Fruit fly (Drosophila melanogaster) whole organism, embryonic: ENCODE data around the gene haf.

Source experiments
- Adf1 ChIP-seq: fragments of 200-800 bp; sonication (Bioruptor generic); IDR thresholded peaks from 2 replicates; pipeline ENCODE4 v1.3.6; 2022; ENCODE audit warnings: missing biosample characterization, missing genetic modification characterization
- Atf3 ChIP-seq: fragments of 200-800 bp; sonication (Bioruptor generic); optimal IDR thresholded peaks from 3 replicates; lab custom pipeline; 2016; ENCODE audit warnings: missing biosample characterization, missing genetic modification characterization
- B-H2 ChIP-seq: fragments of 200-800 bp; sonication (Bioruptor generic); optimal IDR thresholded peaks from 2 replicates; lab custom pipeline; 2018; ENCODE audit warnings: missing biosample characterization, mild to moderate bottlenecking, missing genetic modification characterization
- Bteb2 ChIP-seq: fragments of 200-800 bp; sonication (Bioruptor generic); optimal IDR thresholded peaks from 2 replicates; lab custom pipeline; 2016; ENCODE audit warnings: missing biosample characterization, missing genetic modification characterization
- CG10321 ChIP-seq: fragments of 200-800 bp; sonication (Bioruptor generic); IDR thresholded peaks from 2 replicates; pipeline ENCODE4 v1.3.6; 2022; ENCODE audit warnings: missing biosample characterization, missing genetic modification characterization
- CG12071 ChIP-seq: fragments of 200-800 bp; sonication (Bioruptor generic); optimal IDR thresholded peaks from 3 replicates; lab custom pipeline; 2018; ENCODE audit warnings: missing biosample characterization, mild to moderate bottlenecking, missing genetic modification characterization
- CG12299 ChIP-seq: fragments of 200-800 bp; sonication (Bioruptor generic); optimal IDR thresholded peaks from 2 replicates; lab custom pipeline; 2018; ENCODE audit warnings: missing biosample characterization, mild to moderate bottlenecking, missing genetic modification characterization
- CG13287 ChIP-seq: fragments of 200-800 bp; sonication (Bioruptor generic); IDR thresholded peaks from 2 replicates; pipeline ENCODE4 v1.3.6; 2022; ENCODE audit warnings: missing biosample characterization, missing genetic modification characterization; ENCODE audit not compliant: partially characterized antibody
- CG13775 ChIP-seq: fragments of 200-800 bp; sonication (Bioruptor generic); optimal IDR thresholded peaks from 3 replicates; lab custom pipeline; 2017; ENCODE audit warnings: missing biosample characterization, mild to moderate bottlenecking, missing genetic modification characterization
- CG17328 ChIP-seq: fragments of 200-800 bp; sonication (Bioruptor generic); IDR thresholded peaks from 2 replicates; pipeline ENCODE4 v1.3.6; 2022; ENCODE audit warnings: missing biosample characterization, missing genetic modification characterization
- CG17361 ChIP-seq: fragments of 200-800 bp; sonication (Bioruptor generic); IDR thresholded peaks from 3 replicates; pipeline ENCODE4 v1.3.6; 2022; ENCODE audit warnings: missing biosample characterization, missing genetic modification characterization
- CG17568 ChIP-seq: fragments of 200-800 bp; sonication (Bioruptor generic); optimal IDR thresholded peaks from 2 replicates; lab custom pipeline; 2018; ENCODE audit warnings: missing biosample characterization, mild to moderate bottlenecking, missing genetic modification characterization, moderate library complexity
- CG32772 ChIP-seq: fragments of 200-800 bp; sonication (Bioruptor generic); IDR thresholded peaks from 2 replicates; pipeline ENCODE4 v1.3.6; 2022; ENCODE audit warnings: missing biosample characterization, missing genetic modification characterization
- CG33213 ChIP-seq: fragments of 200-800 bp; sonication (Bioruptor generic); optimal IDR thresholded peaks from 3 replicates; lab custom pipeline; 2016; ENCODE audit warnings: missing biosample characterization, missing genetic modification characterization
- CG43689 ChIP-seq: fragments of 200-800 bp; sonication (Bioruptor generic); IDR thresholded peaks from 2 replicates; pipeline ENCODE4 v1.3.6; 2022; ENCODE audit warnings: missing biosample characterization, missing genetic modification characterization
- CG7556 ChIP-seq: fragments of 200-800 bp; sonication (Bioruptor generic); optimal IDR thresholded peaks from 2 replicates; lab custom pipeline; 2017; ENCODE audit warnings: missing biosample characterization, mild to moderate bottlenecking, missing genetic modification characterization
- CG8290 ChIP-seq, 3 experiments: fragments of 200-800 bp; sonication (Bioruptor generic); optimal IDR thresholded peaks; 2 replicates each; lab custom pipeline; 2016 to 2019; ENCODE audit warnings: missing biosample characterization in 3 of 3, missing genetic modification characterization in 3 of 3, mild to moderate bottlenecking in 2 of 3, moderate library complexity in 1 of 3
- CHES-1-like ChIP-seq: fragments of 200-800 bp; sonication (Bioruptor generic); optimal IDR thresholded peaks from 2 replicates; lab custom pipeline; 2016; ENCODE audit warnings: missing biosample characterization, missing genetic modification characterization
- ERR ChIP-seq: fragments of 200-800 bp; sonication (Bioruptor generic); optimal IDR thresholded peaks from 2 replicates; lab custom pipeline; 2016; ENCODE audit warnings: missing biosample characterization, missing genetic modification characterization
- Hsf ChIP-seq: fragments of 200-800 bp; sonication (Bioruptor generic); optimal IDR thresholded peaks from 3 replicates; lab custom pipeline; 2016; ENCODE audit warnings: missing biosample characterization, missing genetic modification characterization
- Med ChIP-seq: fragments of 200-800 bp; sonication (Bioruptor generic); peaks from one replicate; lab custom pipeline; 2016; ENCODE audit warnings: missing biosample characterization, missing genetic modification characterization, mild to moderate bottlenecking, inconsistent platforms, moderate library complexity
- NC2β ChIP-seq: fragments of 200-800 bp; sonication (Bioruptor generic); optimal IDR thresholded peaks from 2 replicates; lab custom pipeline; 2016; ENCODE audit warnings: missing biosample characterization, missing genetic modification characterization
- PHDP ChIP-seq: fragments of 200-800 bp; sonication (Bioruptor generic); optimal IDR thresholded peaks from 3 replicates; lab custom pipeline; 2018; ENCODE audit warnings: missing biosample characterization, mild to moderate bottlenecking, missing genetic modification characterization, moderate library complexity
- Scr ChIP-seq: fragments of 200-800 bp; sonication (Bioruptor generic); IDR thresholded peaks from 2 replicates; pipeline ENCODE4 v1.3.6; 2022; ENCODE audit warnings: missing biosample characterization, missing genetic modification characterization; ENCODE audit not compliant: partially characterized antibody
- Sry-β ChIP-seq: fragments of 200-800 bp; sonication (Bioruptor generic); optimal IDR thresholded peaks from 2 replicates; lab custom pipeline; 2018; ENCODE audit warnings: missing biosample characterization, mild to moderate bottlenecking, missing genetic modification characterization, moderate library complexity
- Sry-δ ChIP-seq: fragments of 200-800 bp; sonication (Bioruptor generic); optimal IDR thresholded peaks from 2 replicates; lab custom pipeline; 2016; ENCODE audit warnings: missing biosample characterization, missing genetic modification characterization
- Trl ChIP-seq, 3 experiments: fragments of >200 bp in 2 of 3; fragments of 200-800 bp in 1 of 3; sonication (Bioruptor generic) in 1 of 3; optimal IDR thresholded peaks; 2 replicates in 1 of 3; 3 replicates in 2 of 3; lab custom pipeline; 2016 to 2017; ENCODE audit warnings: missing biosample characterization in 1 of 3, missing genetic modification characterization in 1 of 3
- Vsx1 ChIP-seq: fragments of 200-800 bp; sonication (Bioruptor generic); optimal IDR thresholded peaks from 2 replicates; lab custom pipeline; 2017; ENCODE audit warnings: missing biosample characterization, mild to moderate bottlenecking, missing genetic modification characterization, missing genetic modification reagents
- Xrp1 ChIP-seq: fragments of 200-800 bp; sonication (Bioruptor generic); IDR thresholded peaks from 2 replicates; pipeline ENCODE4 v1.3.6; 2022; ENCODE audit warnings: missing biosample characterization, missing genetic modification characterization
- ase ChIP-seq: fragments of 200-800 bp; sonication (Bioruptor generic); IDR thresholded peaks from 3 replicates; pipeline ENCODE4 v1.3.6; 2022; ENCODE audit warnings: missing biosample characterization, missing genetic modification characterization
- ato ChIP-seq: fragments of 200-800 bp; sonication (Bioruptor generic); IDR thresholded peaks from 2 replicates; pipeline ENCODE4 v1.3.6; 2022; ENCODE audit warnings: missing biosample characterization, missing genetic modification characterization; ENCODE audit not compliant: partially characterized antibody
- caup ChIP-seq: fragments of 200-800 bp; sonication (Bioruptor generic); optimal IDR thresholded peaks from 3 replicates; lab custom pipeline; 2017; ENCODE audit warnings: missing biosample characterization, mild to moderate bottlenecking, missing genetic modification characterization, moderate library complexity; ENCODE audit not compliant: severe bottlenecking
- dm ChIP-seq: fragments of 200-800 bp; sonication (Bioruptor generic); optimal IDR thresholded peaks from 3 replicates; lab custom pipeline; 2016; ENCODE audit warnings: missing biosample characterization, missing genetic modification characterization
- fd96Cb ChIP-seq: fragments of 200-800 bp; sonication (Bioruptor generic); optimal IDR thresholded peaks from 2 replicates; lab custom pipeline; 2018; ENCODE audit warnings: missing biosample characterization, mild to moderate bottlenecking, missing genetic modification characterization, moderate library complexity
- nerfin-2 ChIP-seq: fragments of 200-800 bp; sonication (Bioruptor generic); IDR thresholded peaks from 2 replicates; pipeline ENCODE4 v1.3.6; 2022; ENCODE audit warnings: missing biosample characterization, missing genetic modification characterization; ENCODE audit not compliant: partially characterized antibody
- pnt ChIP-seq: fragments of 200-800 bp; sonication (Bioruptor generic); optimal IDR thresholded peaks from 3 replicates; lab custom pipeline; 2016; ENCODE audit warnings: missing biosample characterization, missing genetic modification characterization
- pzg ChIP-seq: fragments of 200-800 bp; sonication (Bioruptor generic); optimal IDR thresholded peaks from 3 replicates; lab custom pipeline; 2018; ENCODE audit warnings: missing biosample characterization, mild to moderate bottlenecking, missing genetic modification characterization, moderate library complexity
- sc ChIP-seq, 3 experiments: fragments of >200 bp in 2 of 3; fragments of 200-800 bp in 1 of 3; sonication (Bioruptor generic) in 1 of 3; optimal IDR thresholded peaks; 2 replicates in 2 of 3; 3 replicates in 1 of 3; lab custom pipeline; 2017; ENCODE audit warnings: mild to moderate bottlenecking in 1 of 3, missing biosample characterization in 1 of 3, missing genetic modification characterization in 1 of 3, missing genetic modification reagents in 1 of 3
- sd ChIP-seq: fragments of 200-800 bp; sonication (Bioruptor generic); optimal IDR thresholded peaks from 3 replicates; lab custom pipeline; 2018; ENCODE audit warnings: missing biosample characterization, mild to moderate bottlenecking, missing genetic modification characterization, moderate library complexity
- sens-2 ChIP-seq: fragments of 200-800 bp; sonication (Bioruptor generic); IDR thresholded peaks from 2 replicates; pipeline ENCODE4 v1.3.6; 2022; ENCODE audit warnings: missing biosample characterization, missing genetic modification characterization
- slou ChIP-seq: fragments of 200-800 bp; sonication (Bioruptor generic); optimal IDR thresholded peaks from 3 replicates; lab custom pipeline; 2016; ENCODE audit warnings: missing biosample characterization, missing genetic modification characterization
- sqz ChIP-seq: fragments of 200-800 bp; sonication (Bioruptor generic); optimal IDR thresholded peaks from 3 replicates; lab custom pipeline; 2018; ENCODE audit warnings: missing biosample characterization, mild to moderate bottlenecking, missing genetic modification characterization
- sr ChIP-seq: fragments of 200-800 bp; sonication (Bioruptor generic); IDR thresholded peaks from 3 replicates; pipeline ENCODE4 v1.3.6; 2022; ENCODE audit warnings: missing biosample characterization, missing genetic modification characterization
- ssp ChIP-seq: fragments of 200-800 bp; sonication (Bioruptor generic); IDR thresholded peaks from 2 replicates; pipeline ENCODE4 v1.3.6; 2022; ENCODE audit warnings: missing biosample characterization, missing genetic modification characterization
- tin ChIP-seq: fragments of 200-800 bp; sonication (Bioruptor generic); optimal IDR thresholded peaks from 3 replicates; lab custom pipeline; 2016; ENCODE audit warnings: missing biosample characterization, missing genetic modification characterization
- tup ChIP-seq: fragments of 200-800 bp; sonication (Bioruptor generic); optimal IDR thresholded peaks from 2 replicates; lab custom pipeline; 2016; ENCODE audit warnings: missing biosample characterization, mild to moderate bottlenecking, missing genetic modification characterization, moderate library complexity
- zfh1 ChIP-seq: fragments of 200-800 bp; sonication (Bioruptor generic); IDR thresholded peaks from 3 replicates; pipeline ENCODE4 v1.3.6; 2022; ENCODE audit warnings: missing biosample characterization, missing genetic modification characterization

haf gene

dm6 chr2L:1649828-1650429 is 95.0 kb downstream of the haf start (continued):
- TF ChIP-seq CG17568 (GFP tag; lab: Kevin White, UChicago) (no peak), Atf3 (no peak), CG17328 (GFP tag; lab: Robert Waterston, UW) (peak; percentile 28; the same call in 1 of the 2 replicates), CG17361 (GFP tag; lab: Robert Waterston, UW) (0 out of 3 replicates have a peak, but pooled peaks have one; percentile 29), Bteb2 (peak; percentile 34), CG8290 (GFP tag; optimal IDR thresholded peaks at IDR 0.05; lab: Kevin White, UChicago) (no peak), CG8290 (tag; optimal IDR thresholded peaks at IDR 0.05; lab: Kevin White, UChicago) (peak in 1 of 2 experiments; percentile 64), ERR (GFP tag; lab: Kevin White, UChicago) (no peak), Med (GFP tag; lab: Kevin White, UChicago) (peak; percentile 82), PHDP (tag; lab: Kevin White, UChicago) (peak; percentile 22), tin (no peak), ase (GFP tag; lab: Robert Waterston, UW) (peak; percentile 5; the same call in 1 of the 3 replicates), sens-2 (GFP tag; lab: Robert Waterston, UW) (peak; percentile 4; the same call in 1 of the 2 replicates), dm (GFP tag; lab: Kevin White, UChicago) (peak; percentile 43)
- TF ChIP-seq, all 482 proteins: peak for 82

DNA sequence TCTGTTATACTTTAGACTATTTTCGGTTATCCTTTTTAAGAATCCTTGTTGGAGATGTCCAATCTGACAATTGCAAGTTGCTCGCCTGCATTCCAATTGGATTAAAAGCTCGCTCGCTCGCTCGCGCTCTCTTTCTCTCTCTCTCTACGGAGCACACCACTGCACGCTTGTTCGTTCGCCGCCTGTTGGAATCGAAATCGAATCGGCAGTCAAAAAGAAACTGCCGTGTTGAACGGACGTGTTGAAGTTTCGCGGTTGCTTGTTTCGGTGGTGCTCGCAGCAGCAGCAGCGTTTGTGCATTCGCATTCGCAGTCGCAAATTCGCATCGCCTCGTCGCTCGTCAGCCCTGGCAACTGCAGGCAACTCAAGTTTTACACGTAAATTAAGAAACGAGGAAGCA is 96.1 kb downstream of the haf start, which contains the start of gene chinmo:
Gene chinmo, plus strand, starts transcription at position 206 of the 400 bp plus-strand sequence.
- TF ChIP-seq caup (GFP tag; lab: Kevin White, UChicago) (peak; percentile 41), sd (peak; percentile 81), NC2β (GFP tag; lab: Kevin White, UChicago) (no peak), sr (GFP tag; lab: Robert Waterston, UW) (peak; percentile 65; the same call in 1 of the 3 replicates), CG33213 (no peak), nerfin-2 (GFP tag; lab: Robert Waterston, UW) (peak; percentile 48; the same call in 1 of the 2 replicates), CG7556 (GFP tag; lab: Kevin White, UChicago) (no peak), CG43689 (GFP tag; lab: Robert Waterston, UW) (no peak), Sry-δ (no peak), tup (no peak), Xrp1 (no peak), Sry-β (GFP tag; lab: Kevin White, UChicago) (no peak), sqz (GFP tag; lab: Kevin White, UChicago) (no peak), ssp (no peak), Scr (peak; percentile 20; the same call in 1 of the 2 replicates), Trl (optimal IDR thresholded peaks at IDR 0.05; lab: Kevin White, UChicago) (peak; percentile 82 to 94), Trl (GFP tag; optimal IDR thresholded peaks at IDR 0.05; lab: Kevin White, UChicago) (peak; percentile 16), CG13775 (no peak), Med (GFP tag; lab: Kevin White, UChicago) (peak; percentile 90), CG32772 (GFP tag; lab: Robert Waterston, UW) (no peak), pzg (GFP tag; lab: Kevin White, UChicago) (no peak), CG12071 (GFP tag; lab: Kevin White, UChicago) (peak; percentile 41), sc (optimal IDR thresholded peaks at IDR 0.05; lab: Kevin White, UChicago) (no peak), sc (GFP tag; optimal IDR thresholded peaks at IDR 0.05; lab: Kevin White, UChicago) (no peak), Vsx1 (GFP tag; lab: Kevin White, UChicago) (no peak), CHES-1-like (GFP tag; lab: Kevin White, UChicago) (peak; percentile 19), CG10321 (peak; percentile 25; the same call in 1 of the 2 replicates), CG13287 (peak; percentile 34; the same call in 1 of the 2 replicates), slou (GFP tag; lab: Kevin White, UChicago) (no peak), fd96Cb (tag; lab: Kevin White, UChicago) (no peak), Adf1 (peak; percentile 54; the same call in 1 of the 2 replicates), Hsf (no peak), zfh1 (GFP tag; lab: Robert Waterston, UW) (peak; percentile 6; the same call in 1 of the 3 replicates), ato (GFP tag; lab: Robert Waterston, UW) (0 out of 2 replicates have a peak, but pooled peaks have one; percentile 42), CG12299 (tag; lab: Kevin White, UChicago) (no peak), pnt (GFP tag; lab: Kevin White, UChicago) (no peak), B-H2 (peak; percentile 18)
